Fruit fly (Drosophila melanogaster) whole organism, embryonic: ENCODE results near the gene CG9992.
A peak's percentile ranks its signal among the peaks of the same experiment; 100 is the strongest.

Source experiments
- Atf-2 ChIP-seq: fragments of 200-800 bp; sonication (Bioruptor generic); optimal IDR thresholded peaks from 2 replicates; lab custom pipeline; 2016; ENCODE audit warnings: missing biosample characterization, missing genetic modification characterization
- BtbVII ChIP-seq: fragments of 200-800 bp; sonication (Bioruptor generic); optimal IDR thresholded peaks from 3 replicates; lab custom pipeline; 2017; ENCODE audit warnings: missing biosample characterization, mild to moderate bottlenecking, missing genetic modification characterization
- CG10267 ChIP-seq: fragments of 200-800 bp; sonication (Bioruptor generic); optimal IDR thresholded peaks from 2 replicates; lab custom pipeline; 2018; ENCODE audit warnings: missing biosample characterization, mild to moderate bottlenecking, missing genetic modification characterization, moderate library complexity
- CG11247 ChIP-seq: fragments of 200-800 bp; sonication (Bioruptor generic); IDR thresholded peaks from 2 replicates; pipeline ENCODE4 v1.3.6; 2022; ENCODE audit warnings: missing biosample characterization, missing genetic modification characterization
- CG11560 ChIP-seq: fragments of 200-800 bp; sonication (Bioruptor generic); IDR thresholded peaks from 3 replicates; pipeline ENCODE4 v1.3.6; 2022; ENCODE audit warnings: missing biosample characterization, missing genetic modification characterization
- CG11723 ChIP-seq: fragments of 200-800 bp; sonication (Bioruptor generic); optimal IDR thresholded peaks from 2 replicates; lab custom pipeline; 2017; ENCODE audit warnings: missing biosample characterization, mild to moderate bottlenecking, missing genetic modification characterization
- CG12155 ChIP-seq: fragments of 200-800 bp; sonication (Bioruptor generic); optimal IDR thresholded peaks from 3 replicates; lab custom pipeline; 2016; ENCODE audit warnings: missing biosample characterization, missing genetic modification characterization
- CG12219 ChIP-seq: fragments of 200-800 bp; sonication (Bioruptor generic); optimal IDR thresholded peaks from 3 replicates; lab custom pipeline; 2018; ENCODE audit warnings: missing biosample characterization, mild to moderate bottlenecking, missing genetic modification characterization
- CG12769 ChIP-seq: fragments of 200-800 bp; sonication (Bioruptor generic); optimal IDR thresholded peaks from 2 replicates; lab custom pipeline; 2019; ENCODE audit warnings: missing biosample characterization, mild to moderate bottlenecking, missing genetic modification characterization, moderate library complexity
- CG13424 ChIP-seq: fragments of 200-800 bp; sonication (Bioruptor generic); optimal IDR thresholded peaks from 2 replicates; lab custom pipeline; 2019; ENCODE audit warnings: missing biosample characterization, mild to moderate bottlenecking, missing genetic modification characterization, moderate library complexity
- CG15011 ChIP-seq: fragments of 200-800 bp; sonication (Bioruptor generic); optimal IDR thresholded peaks from 3 replicates; lab custom pipeline; 2018; ENCODE audit warnings: missing biosample characterization, mild to moderate bottlenecking, missing genetic modification characterization
- CG15073 ChIP-seq: fragments of 200-800 bp; sonication (Bioruptor generic); optimal IDR thresholded peaks from 2 replicates; lab custom pipeline; 2016; ENCODE audit warnings: missing biosample characterization, missing genetic modification characterization
- CG16779 ChIP-seq: fragments of 200-800 bp; sonication (Bioruptor generic); IDR thresholded peaks from 2 replicates; pipeline ENCODE4 v1.3.6; 2022; ENCODE audit warnings: missing biosample characterization, missing genetic modification characterization
- CG17361 ChIP-seq: fragments of 200-800 bp; sonication (Bioruptor generic); IDR thresholded peaks from 3 replicates; pipeline ENCODE4 v1.3.6; 2022; ENCODE audit warnings: missing biosample characterization, missing genetic modification characterization
- CG2875 ChIP-seq: fragments of 200-800 bp; sonication (Bioruptor generic); optimal IDR thresholded peaks from 2 replicates; lab custom pipeline; 2017; ENCODE audit warnings: missing biosample characterization, mild to moderate bottlenecking, missing genetic modification characterization, missing genetic modification reagents
- CG34376 ChIP-seq: fragments of 200-800 bp; sonication (Bioruptor generic); optimal IDR thresholded peaks from 2 replicates; lab custom pipeline; 2018; ENCODE audit warnings: missing biosample characterization, mild to moderate bottlenecking, missing genetic modification characterization
- CG4360 ChIP-seq: fragments of 200-800 bp; sonication (Bioruptor generic); IDR thresholded peaks from 2 replicates; pipeline ENCODE4 v1.3.6; 2022; ENCODE audit warnings: missing biosample characterization, missing genetic modification characterization
- CG4617 ChIP-seq: fragments of 200-800 bp; sonication (Bioruptor generic); optimal IDR thresholded peaks from 3 replicates; lab custom pipeline; 2016; ENCODE audit warnings: missing biosample characterization, missing genetic modification characterization, borderline replicate concordance
- CG6689 ChIP-seq: fragments of 200-800 bp; sonication (Bioruptor generic); IDR thresholded peaks from 2 replicates; pipeline ENCODE4 v1.3.6; 2022; ENCODE audit warnings: missing biosample characterization, missing genetic modification characterization
- CG7987 ChIP-seq: fragments of 200-800 bp; sonication (Bioruptor generic); optimal IDR thresholded peaks from 2 replicates; lab custom pipeline; 2018; ENCODE audit warnings: missing biosample characterization, mild to moderate bottlenecking, missing genetic modification characterization, moderate library complexity
- CG8478 ChIP-seq: fragments of >200 bp; optimal IDR thresholded peaks from 2 replicates; lab custom pipeline; 2018
- CG9727 ChIP-seq: fragments of 200-800 bp; sonication (Bioruptor generic); optimal IDR thresholded peaks from 3 replicates; lab custom pipeline; 2017; ENCODE audit warnings: missing biosample characterization, mild to moderate bottlenecking, missing genetic modification characterization
- CG9797 ChIP-seq: fragments of 200-800 bp; sonication (Bioruptor generic); optimal IDR thresholded peaks from 3 replicates; lab custom pipeline; 2018; ENCODE audit warnings: missing biosample characterization, mild to moderate bottlenecking, missing genetic modification characterization
- CG9876 ChIP-seq: fragments of 200-800 bp; sonication (Bioruptor generic); optimal IDR thresholded peaks from 2 replicates; lab custom pipeline; 2016; ENCODE audit warnings: missing biosample characterization, missing genetic modification characterization
- GATAe ChIP-seq: fragments of 200-800 bp; sonication (Bioruptor generic); conservative IDR thresholded peaks from 2 replicates; pipeline ENCODE4 v1.3.6; 2022; ENCODE audit warnings: missing biosample characterization, missing genetic modification characterization
- Hsf ChIP-seq: fragments of 200-800 bp; sonication (Bioruptor generic); optimal IDR thresholded peaks from 3 replicates; lab custom pipeline; 2016; ENCODE audit warnings: missing biosample characterization, missing genetic modification characterization
- Lim3 ChIP-seq: fragments of 200-800 bp; sonication (Bioruptor generic); IDR thresholded peaks from 2 replicates; pipeline ENCODE4 v1.3.6; 2022; ENCODE audit warnings: missing biosample characterization, missing genetic modification characterization
- Max ChIP-seq: fragments of 200-800 bp; sonication (Bioruptor generic); optimal IDR thresholded peaks from 2 replicates; lab custom pipeline; 2016; ENCODE audit warnings: missing biosample characterization, mild to moderate bottlenecking, missing genetic modification characterization
- Neu2 ChIP-seq: fragments of 200-800 bp; sonication (Bioruptor generic); optimal IDR thresholded peaks from 3 replicates; lab custom pipeline; 2016; ENCODE audit warnings: missing biosample characterization, missing genetic modification characterization, borderline replicate concordance
- Pdp1 ChIP-seq, 2 experiments: fragments of 200-800 bp; sonication (Bioruptor generic); optimal IDR thresholded peaks; 3 replicates each; lab custom pipeline; 2016; ENCODE audit warnings: missing biosample characterization in 2 of 2, missing genetic modification characterization in 2 of 2, mild to moderate bottlenecking in 1 of 2, moderate library complexity in 1 of 2
- Rfx ChIP-seq: fragments of 200-800 bp; sonication (Bioruptor generic); IDR thresholded peaks from 2 replicates; pipeline ENCODE4 v1.3.6; 2022; ENCODE audit warnings: missing biosample characterization, missing genetic modification characterization
- Scr ChIP-seq: fragments of 200-800 bp; sonication (Bioruptor generic); IDR thresholded peaks from 2 replicates; pipeline ENCODE4 v1.3.6; 2022; ENCODE audit warnings: missing biosample characterization, missing genetic modification characterization; ENCODE audit not compliant: partially characterized antibody
- Spps ChIP-seq: fragments of 200-800 bp; sonication (Bioruptor generic); optimal IDR thresholded peaks from 2 replicates; lab custom pipeline; 2018; ENCODE audit warnings: missing biosample characterization, mild to moderate bottlenecking, missing genetic modification characterization
- Vsx1 ChIP-seq: fragments of 200-800 bp; sonication (Bioruptor generic); optimal IDR thresholded peaks from 2 replicates; lab custom pipeline; 2017; ENCODE audit warnings: missing biosample characterization, mild to moderate bottlenecking, missing genetic modification characterization, missing genetic modification reagents
- ci ChIP-seq: fragments of 200-800 bp; sonication (Bioruptor generic); IDR thresholded peaks from 3 replicates; pipeline ENCODE4 v1.3.6; 2022; ENCODE audit warnings: missing biosample characterization, missing genetic modification characterization
- crc ChIP-seq: fragments of 200-800 bp; sonication (Bioruptor generic); optimal IDR thresholded peaks from 2 replicates; lab custom pipeline; 2016; ENCODE audit warnings: missing biosample characterization, missing genetic modification characterization
- da ChIP-seq: fragments of 200-800 bp; sonication (Bioruptor generic); optimal IDR thresholded peaks from 2 replicates; lab custom pipeline; 2016; ENCODE audit warnings: missing biosample characterization, missing genetic modification characterization
- fd96Cb ChIP-seq: fragments of 200-800 bp; sonication (Bioruptor generic); optimal IDR thresholded peaks from 2 replicates; lab custom pipeline; 2018; ENCODE audit warnings: missing biosample characterization, mild to moderate bottlenecking, missing genetic modification characterization, moderate library complexity
- gce ChIP-seq: fragments of 200-800 bp; sonication (Bioruptor generic); IDR thresholded peaks from 3 replicates; pipeline ENCODE4 v1.3.6; 2022; ENCODE audit warnings: missing biosample characterization, missing genetic modification characterization
- jing ChIP-seq: fragments of 200-800 bp; sonication (Bioruptor generic); optimal IDR thresholded peaks from 2 replicates; lab custom pipeline; 2018; ENCODE audit warnings: missing biosample characterization, mild to moderate bottlenecking, missing genetic modification characterization
- klu ChIP-seq: fragments of 200-800 bp; sonication (Bioruptor generic); IDR thresholded peaks from 2 replicates; pipeline ENCODE4 v1.3.6; 2022; ENCODE audit warnings: missing biosample characterization, missing genetic modification characterization
- kni ChIP-seq: fragments of 200-800 bp; sonication (Bioruptor generic); optimal IDR thresholded peaks from 3 replicates; lab custom pipeline; 2017; ENCODE audit warnings: mild to moderate bottlenecking, missing biosample characterization, missing genetic modification reagents, missing genetic modification characterization
- nmo ChIP-seq: fragments of 200-800 bp; sonication (Bioruptor generic); optimal IDR thresholded peaks from 2 replicates; lab custom pipeline; 2018; ENCODE audit warnings: missing biosample characterization, mild to moderate bottlenecking, missing genetic modification characterization, moderate library complexity
- p53 ChIP-seq: fragments of 200-800 bp; sonication (Bioruptor generic); optimal IDR thresholded peaks from 2 replicates; lab custom pipeline; 2016; ENCODE audit warnings: missing biosample characterization, missing genetic modification characterization
- schlank ChIP-seq: fragments of 200-800 bp; sonication (Bioruptor generic); optimal IDR thresholded peaks from 2 replicates; lab custom pipeline; 2018; ENCODE audit warnings: missing biosample characterization, mild to moderate bottlenecking, missing genetic modification characterization
- sim ChIP-seq: fragments of 200-800 bp; sonication (Bioruptor generic); IDR thresholded peaks from 2 replicates; pipeline ENCODE4 v1.3.6; 2022; ENCODE audit warnings: missing biosample characterization, missing genetic modification characterization
- sima ChIP-seq: fragments of 200-800 bp; sonication (Bioruptor generic); optimal IDR thresholded peaks from 2 replicates; lab custom pipeline; 2016; ENCODE audit warnings: missing biosample characterization, missing genetic modification characterization
- slbo ChIP-seq: fragments of 200-800 bp; sonication (Bioruptor generic); IDR thresholded peaks from 2 replicates; pipeline ENCODE4 v1.3.6; 2022; ENCODE audit warnings: missing biosample characterization, missing genetic modification characterization
- twi ChIP-seq: fragments of 200-800 bp; optimal IDR thresholded peaks from 2 replicates; lab custom pipeline; 2019; ENCODE audit warnings: missing biosample characterization, mild to moderate bottlenecking, missing genetic modification characterization, moderate library complexity
- usp ChIP-seq: fragments of >200 bp; optimal IDR thresholded peaks from 2 replicates; lab custom pipeline; 2017; ENCODE audit warnings: missing biosample characterization, missing genetic modification characterization
- vnd ChIP-seq: fragments of 200-800 bp; sonication (Bioruptor generic); IDR thresholded peaks from 3 replicates; pipeline ENCODE4 v1.3.6; 2022; ENCODE audit warnings: missing biosample characterization, missing genetic modification characterization; ENCODE audit not compliant: partially characterized antibody

Gene CG9992

DNA sequence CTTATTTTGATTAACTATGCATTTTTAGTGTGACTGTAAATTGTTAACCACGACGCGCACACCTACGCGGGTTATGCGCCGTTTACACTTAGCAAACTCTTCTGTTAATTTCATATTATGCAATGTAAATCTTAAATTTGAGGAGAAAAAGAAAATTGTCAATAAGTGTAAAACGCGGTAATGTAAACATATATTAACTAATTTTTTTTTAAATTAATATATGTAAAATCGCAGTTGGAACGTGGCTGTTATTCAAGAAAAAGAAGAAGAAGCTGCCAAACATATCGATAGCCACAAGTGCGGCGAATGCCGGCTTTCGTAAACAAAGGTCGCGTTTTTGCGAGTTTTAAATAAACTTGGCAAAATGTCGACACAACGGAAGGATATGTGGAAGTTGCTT, 6.7 kb upstream of the CG9992 start, which contains the start of the genes TH1 and mei-41 (continued):
- TF ChIP-seq Lim3 (GFP tag; lab: Robert Waterston, UW): peak; percentile 82
- TF ChIP-seq CG15011 (GFP tag; lab: Kevin White, UChicago): no peak
- peak; percentile 97 for TF ChIP-seq Rfx (GFP tag; lab: Robert Waterston, UW)
- TF ChIP-seq CG13424: peak; percentile 91
- peak; percentile 48 for TF ChIP-seq jing (GFP tag; lab: Kevin White, UChicago)
- peak; percentile 58 for TF ChIP-seq Scr (GFP tag; lab: Robert Waterston, UW)
- TF ChIP-seq gce (GFP tag; lab: Robert Waterston, UW): peak; percentile 85; the same call in 2 of the 3 replicates
- no peak for TF ChIP-seq Vsx1
- TF ChIP-seq fd96Cb (tag; lab: Kevin White, UChicago): peak; percentile 93
- peak; percentile 65; the same call in 1 of the 2 replicates for TF ChIP-seq CG16779 (GFP tag; lab: Robert Waterston, UW)
- TF ChIP-seq CG7987 (GFP tag; lab: Kevin White, UChicago): peak; percentile 56
- no peak for TF ChIP-seq usp (GFP tag; lab: Kevin White, UChicago)
- TF ChIP-seq CG9797: peak; percentile 78
- peak; percentile 88 for TF ChIP-seq sim (GFP tag; lab: Robert Waterston, UW)
- peak; percentile 75 for TF ChIP-seq Spps (tag; lab: Kevin White, UChicago)
- peak; percentile 79 for TF ChIP-seq GATAe (GFP tag; lab: Robert Waterston, UW)
- TF ChIP-seq CG12219 (GFP tag; lab: Kevin White, UChicago): no peak
- no peak for TF ChIP-seq p53 (GFP tag; lab: Kevin White, UChicago)
- TF ChIP-seq CG12155: no peak
- no peak for TF ChIP-seq sima (GFP tag; lab: Kevin White, UChicago)
- peak; percentile 63 for TF ChIP-seq CG4617 (GFP tag; lab: Kevin White, UChicago)
- TF ChIP-seq CG12769 (tag; lab: Kevin White, UChicago): no peak
- TF ChIP-seq schlank (tag; lab: Kevin White, UChicago): peak; percentile 41
- no peak for TF ChIP-seq da
- peak; percentile 97 for TF ChIP-seq CG6689
- peak; percentile 35 for TF ChIP-seq CG34376 (GFP tag; lab: Kevin White, UChicago)
- TF ChIP-seq ci (GFP tag; lab: Robert Waterston, UW): peak; percentile 93
- peak; percentile 91 for TF ChIP-seq klu (GFP tag; lab: Robert Waterston, UW)
- TF ChIP-seq Pdp1 (GFP tag; optimal IDR thresholded peaks at IDR 0.05; lab: Kevin White, UChicago): peak in 1 of 2 experiments; percentile 67
- TF ChIP-seq vnd (GFP tag; lab: Robert Waterston, UW): peak; percentile 48; the same call in 1 of the 3 replicates
- TF ChIP-seq Max: peak; percentile 79
- TF ChIP-seq twi: peak; percentile 87
- peak; percentile 97 for TF ChIP-seq slbo (GFP tag; lab: Robert Waterston, UW)
- no peak for TF ChIP-seq crc (GFP tag; lab: Kevin White, UChicago)
- peak; percentile 96 for TF ChIP-seq nmo (GFP tag; lab: Kevin White, UChicago)
- no peak for TF ChIP-seq CG9876 (GFP tag; lab: Kevin White, UChicago)
- peak; percentile 91 for TF ChIP-seq CG9727 (GFP tag; lab: Kevin White, UChicago)
- TF ChIP-seq kni (GFP tag; lab: Kevin White, UChicago): no peak
- no peak for TF ChIP-seq Neu2 (GFP tag; lab: Kevin White, UChicago)
- peak; percentile 89 for TF ChIP-seq CG10267 (tag; lab: Kevin White, UChicago)
- peak; percentile 89 for TF ChIP-seq CG11560
- TF ChIP-seq BtbVII: no peak
- no peak for TF ChIP-seq CG8478 (lab: Kevin White, UChicago)
- TF ChIP-seq CG4360 (GFP tag; lab: Robert Waterston, UW): peak; percentile 72
- TF ChIP-seq CG2875 (GFP tag; lab: Kevin White, UChicago): peak; percentile 56
- peak; percentile 58 for TF ChIP-seq Hsf (GFP tag; lab: Kevin White, UChicago)
- TF ChIP-seq CG11247 (GFP tag; lab: Robert Waterston, UW): peak; percentile 94
- peak; percentile 52 for TF ChIP-seq CG15073 (GFP tag; lab: Kevin White, UChicago)
- TF ChIP-seq CG11723: peak; percentile 79
- TF ChIP-seq Atf-2 (GFP tag; lab: Kevin White, UChicago): peak; percentile 19
- TF ChIP-seq CG17361: no peak; the same call in 2 of the 3 replicates
